Worm (Caenorhabditis elegans) whole organism, L4 larva: ENCODE data around the gene col-161.

Source experiments
- ama-1 ChIP-seq: fragments of 150-350 bp; optimal IDR thresholded peaks from 2 replicates; lab custom pipeline; 2014; ENCODE audit warnings: inconsistent platforms, mixed read lengths
- ctbp-1 ChIP-seq: fragments of 200-800 bp; sonication (Bioruptor generic); IDR thresholded peaks from 2 replicates; pipeline ENCODE4 v1.3.6; 2022; ENCODE audit warnings: missing genetic modification reagents, missing genetic modification characterization, missing compliant biosample characterization
- jun-1 ChIP-seq: fragments of 150-350 bp; optimal IDR thresholded peaks from 2 replicates; lab custom pipeline; 2014; ENCODE audit warnings: missing biosample characterization, missing genetic modification reagents, missing genetic modification characterization
- lir-3 ChIP-seq: sonication (generic microtip); optimal IDR thresholded peaks from 2 replicates; lab custom pipeline; 2016; ENCODE audit warnings: mild to moderate bottlenecking, missing genetic modification characterization, missing compliant biosample characterization
- skn-1 ChIP-seq: fragments of 150-350 bp; optimal IDR thresholded peaks from 2 replicates; lab custom pipeline; 2014; ENCODE audit warnings: missing biosample characterization, missing genetic modification characterization

DNA sequence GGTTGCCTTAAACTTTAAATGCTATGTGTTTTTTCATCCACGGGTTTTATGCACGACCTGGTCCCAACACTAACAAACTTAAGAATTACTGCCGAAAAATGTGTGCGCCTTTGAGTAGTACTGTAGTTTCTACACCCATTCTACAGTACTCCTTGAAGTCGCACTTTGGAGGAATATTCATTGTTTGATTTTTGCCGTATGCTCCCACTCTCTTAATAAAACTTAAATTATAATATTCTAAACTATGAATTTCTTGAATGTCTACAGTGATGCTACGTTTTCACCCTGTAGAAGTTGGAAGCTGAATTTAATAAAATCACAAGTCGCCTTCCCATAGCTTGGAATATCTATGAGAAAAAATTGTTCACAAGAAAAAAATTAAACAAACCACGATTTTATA is 8.0 kb downstream of the col-161 start:
- TF ChIP-seq ctbp-1 (GFP tag; lab: Robert Waterston, UW) (no peak), jun-1 (no peak), ama-1 (lab: Kevin White, UChicago) (no peak), lir-3 (tag; lab: Kevin White, UChicago) (no peak), skn-1 (no peak)
